Fruit fly (Drosophila melanogaster): Measurements from ENCODE around the gene Nt5a.
A peak's percentile ranks its signal among the peaks of the same experiment; 100 is the strongest.

The Nt5a gene

dm6 chr3L:1342133-1342580 lies 34.9 kb upstream of the Nt5a start, which contains the start of gene indra (continued):
- TF ChIP-seq CG10979 (tag; optimal IDR thresholded peaks at IDR 0.05): peak; percentile 21
- peak; percentile 28 for TF ChIP-seq Atf3 (GFP tag; optimal IDR thresholded peaks at IDR 0.05)
- peak; percentile 21 for TF ChIP-seq CG3281 (GFP tag; optimal IDR thresholded peaks at IDR 0.05)
- TF ChIP-seq ERR (GFP tag; optimal IDR thresholded peaks at IDR 0.05): peak; percentile 62
- TF ChIP-seq Scr (GFP tag; IDR thresholded peaks at IDR 0.05; ENCODE audit: partially characterized antibody): peak; percentile 68
- TF ChIP-seq CG7786 (GFP tag; optimal IDR thresholded peaks at IDR 0.05): peak; percentile 74
- no peak for TF ChIP-seq bowl (GFP tag; IDR thresholded peaks at IDR 0.05)
- peak; percentile 65 to 66 for TF ChIP-seq dpn (GFP tag; optimal IDR thresholded peaks at IDR 0.05)
- TF ChIP-seq Doc3 (GFP tag; IDR thresholded peaks at IDR 0.05; ENCODE audit: partially characterized antibody): peak; percentile 41; the same call in 2 of the 3 replicates
- no peak for TF ChIP-seq CG2678 (tag; optimal IDR thresholded peaks at IDR 0.05)
- TF ChIP-seq CG2116 (GFP tag; optimal IDR thresholded peaks at IDR 0.05): peak; percentile 97
- TF ChIP-seq CG6175 (GFP tag; IDR thresholded peaks at IDR 0.05): no peak
- TF ChIP-seq grau (tag; optimal IDR thresholded peaks at IDR 0.05): peak; percentile 70
- no peak for TF ChIP-seq oc (tag; optimal IDR thresholded peaks at IDR 0.05)
- TF ChIP-seq CG11504 (tag; optimal IDR thresholded peaks at IDR 0.05): no peak
- no peak for TF ChIP-seq D19B (GFP tag; optimal IDR thresholded peaks at IDR 0.05)
- no peak for TF ChIP-seq CG17912 (GFP tag; optimal IDR thresholded peaks at IDR 0.05)
- no peak; the same call in 1 of the 2 replicates for TF ChIP-seq tna (GFP tag; IDR thresholded peaks at IDR 0.05; ENCODE audit: partially characterized antibody)
- peak; percentile 36 for TF ChIP-seq Hsf (GFP tag; optimal IDR thresholded peaks at IDR 0.05)
- no peak for TF ChIP-seq CG6765 (GFP tag; optimal IDR thresholded peaks at IDR 0.05)
- peak; percentile 12 for TF ChIP-seq Nf-YB (GFP tag; optimal IDR thresholded peaks at IDR 0.05)
- peak; percentile 38 for TF ChIP-seq az2 (GFP tag; optimal IDR thresholded peaks at IDR 0.05)
- TF ChIP-seq trh (GFP tag; optimal IDR thresholded peaks at IDR 0.05): no peak
- TF ChIP-seq Neu2 (GFP tag; optimal IDR thresholded peaks at IDR 0.05; ENCODE audit: borderline replicate concordance): no peak
- TF ChIP-seq tap (tag; optimal IDR thresholded peaks at IDR 0.05): no peak
- no peak for TF ChIP-seq CG12299 (tag; optimal IDR thresholded peaks at IDR 0.05)
- no peak for TF ChIP-seq toy (GFP tag; IDR thresholded peaks at IDR 0.05)
- TF ChIP-seq CG14710 (tag; optimal IDR thresholded peaks at IDR 0.05): peak; percentile 69
- peak; percentile 46 for TF ChIP-seq CG12236 (GFP tag; optimal IDR thresholded peaks at IDR 0.05)
- TF ChIP-seq CG18764 (GFP tag; optimal IDR thresholded peaks at IDR 0.05): peak; percentile 25
- no peak for TF ChIP-seq crc (GFP tag; optimal IDR thresholded peaks at IDR 0.05)
- peak; percentile 77 for TF ChIP-seq CG10267 (tag; optimal IDR thresholded peaks at IDR 0.05)
- TF ChIP-seq tgo (GFP tag; IDR thresholded peaks at IDR 0.05): no peak; the same call in 2 of the 3 replicates
- TF ChIP-seq Fer1 (GFP tag; optimal IDR thresholded peaks at IDR 0.05): peak; percentile 44
- TF ChIP-seq Oli (tag; optimal IDR thresholded peaks at IDR 0.05): no peak
- TF ChIP-seq lmd (GFP tag; IDR thresholded peaks at IDR 0.05): peak; percentile 37; the same call in 1 of the 2 replicates
- TF ChIP-seq Meics (GFP tag; optimal IDR thresholded peaks at IDR 0.05): no peak
- no peak for TF ChIP-seq exex (tag; optimal IDR thresholded peaks at IDR 0.05)
- no peak for TF ChIP-seq CG3407 (GFP tag; optimal IDR thresholded peaks at IDR 0.05)
- TF ChIP-seq Abd-B (GFP tag; optimal IDR thresholded peaks at IDR 0.05): peak; percentile 22
- TF ChIP-seq nom (GFP tag; optimal IDR thresholded peaks at IDR 0.05): no peak
- TF ChIP-seq dmrt99B (tag; optimal IDR thresholded peaks at IDR 0.05): no peak
- no peak for TF ChIP-seq CG17612 (GFP tag; IDR thresholded peaks at IDR 0.05)
- TF ChIP-seq bsh (GFP tag; optimal IDR thresholded peaks at IDR 0.05): peak in 1 of 2 experiments; percentile 39
- peak; percentile 96 for TF ChIP-seq CG9437 (GFP tag; optimal IDR thresholded peaks at IDR 0.05)
- TF ChIP-seq Ptx1 (GFP tag; IDR thresholded peaks at IDR 0.05): peak; percentile 54
- TF ChIP-seq CG3995 (GFP tag; optimal IDR thresholded peaks at IDR 0.05): peak; percentile 91
- TF ChIP-seq CG2712 (tag; optimal IDR thresholded peaks at IDR 0.05): no peak
- peak; percentile 46 for TF ChIP-seq CG17829 (tag; optimal IDR thresholded peaks at IDR 0.05)
- peak; percentile 73 for TF ChIP-seq sug (tag; optimal IDR thresholded peaks at IDR 0.05)
